Comparison of ENCODE assay signal across 2 worm cellular contexts in the genomic region with DNA sequence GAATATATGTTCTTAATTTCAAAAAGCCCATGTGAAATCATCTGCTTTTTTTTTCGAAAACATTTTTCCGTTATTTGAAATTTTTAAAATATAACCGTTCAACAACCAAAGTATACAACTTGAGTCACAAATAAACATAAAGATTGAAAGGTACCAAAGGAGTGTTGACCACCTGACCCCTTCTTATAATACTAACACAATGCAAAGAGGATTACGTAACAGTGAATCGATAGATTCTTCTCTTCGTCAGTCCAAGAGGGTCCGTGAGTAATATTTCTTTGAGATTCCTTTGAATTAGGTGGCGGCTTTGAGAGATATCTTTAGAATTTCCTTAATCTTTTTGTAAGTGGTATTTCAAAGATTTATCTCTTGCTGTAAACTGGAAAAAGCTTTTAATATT.
TF ChIP-seq lines count a peak whose summit lies in the region.

No protein-coding gene starts in this region.

TF ChIP-seq in whole organism, L4 larva, 104 proteins besides CTCF, POLR2A, EP300 and RAD21:
- TF ChIP-seq aha-1 (tag; lab: Kevin White, UChicago) (peak; percentile 7), set-16 (GFP tag; IDR thresholded peaks at IDR 0.05; lab: Robert Waterston, UW) (no peak), nhr-6 (tag; optimal IDR thresholded peaks at IDR 0.05; lab: Kevin White, UChicago) (no peak)

TF ChIP-seq in whole organism, mixed stage, embryonic, 35 proteins besides CTCF, POLR2A, EP300 and RAD21:
- TF ChIP-seq nhr-237 (tag; optimal IDR thresholded peaks at IDR 0.05; lab: Kevin White, UChicago) = no peak
- no peak for TF ChIP-seq cnd-1 (tag; optimal IDR thresholded peaks at IDR 0.05; lab: Kevin White, UChicago)
- TF ChIP-seq ham-2 (GFP tag; optimal IDR thresholded peaks at IDR 0.05; lab: Kevin White, UChicago) = no peak
- peak; percentile 89 for TF ChIP-seq nhr-2 (tag; optimal IDR thresholded peaks at IDR 0.05; lab: Kevin White, UChicago)
- TF ChIP-seq zip-8 (tag; optimal IDR thresholded peaks at IDR 0.05; lab: Kevin White, UChicago) = peak; percentile 78
- no peak for TF ChIP-seq mep-1 (tag; optimal IDR thresholded peaks at IDR 0.05; lab: Kevin White, UChicago)
- TF ChIP-seq ceh-39 (tag; optimal IDR thresholded peaks at IDR 0.05; lab: Kevin White, UChicago) = peak; percentile 70
